In the genomic region with DNA sequence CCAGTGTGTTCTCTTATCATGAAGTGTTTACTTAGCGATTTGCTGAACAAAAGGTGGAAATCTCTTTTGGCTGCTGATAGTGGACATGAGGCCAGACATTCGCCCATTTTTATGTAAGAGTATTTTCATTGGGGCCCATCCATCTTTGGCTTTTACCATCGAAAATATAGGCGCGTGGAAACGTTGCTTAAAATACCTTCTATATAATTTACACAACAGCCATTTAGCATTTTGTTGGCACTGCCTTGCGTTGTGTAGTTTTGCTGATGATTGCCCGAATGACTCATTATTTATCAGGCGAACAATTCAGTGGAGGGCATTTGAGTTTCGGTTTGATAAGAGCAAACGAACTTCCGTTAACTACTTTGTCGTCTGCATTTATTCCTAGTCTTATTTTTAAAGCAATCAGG, we compare ENCODE assay signal across 1 fruit fly cellular context.
TF ChIP-seq lines count a peak whose summit lies in the region.

No protein-coding gene starts in this region.

TF ChIP-seq in whole organism, embryonic, 481 proteins besides CTCF, POLR2A, EP300 and RAD21 (continued from another document):
- TF ChIP-seq insv (GFP tag; optimal IDR thresholded peaks at IDR 0.05; lab: Kevin White, UChicago) (no peak), CG14014 (GFP tag; IDR thresholded peaks at IDR 0.05; lab: Robert Waterston, UW) (peak; percentile 54), kay (GFP tag; optimal IDR thresholded peaks at IDR 0.05; lab: Kevin White, UChicago) (peak; percentile 38), CG18011 (GFP tag; optimal IDR thresholded peaks at IDR 0.05; lab: Kevin White, UChicago) (peak; percentile 52), run (tag; optimal IDR thresholded peaks at IDR 0.05; lab: Kevin White, UChicago) (no peak), CG1832 (GFP tag; optimal IDR thresholded peaks at IDR 0.05; lab: Kevin White, UChicago) (no peak), sna (GFP tag; IDR thresholded peaks at IDR 0.05; lab: Robert Waterston, UW; ENCODE audit: partially characterized antibody) (no peak), ATbp (GFP tag; optimal IDR thresholded peaks at IDR 0.05; lab: Kevin White, UChicago) (no peak), Fer2 (tag; optimal IDR thresholded peaks at IDR 0.05; lab: Kevin White, UChicago) (no peak), CG1647 (GFP tag; optimal IDR thresholded peaks at IDR 0.05; lab: Kevin White, UChicago) (no peak), BEAF-32 (GFP tag; optimal IDR thresholded peaks at IDR 0.05; lab: Kevin White, UChicago) (no peak), tgo (GFP tag; IDR thresholded peaks at IDR 0.05; lab: Robert Waterston, UW) (no peak), Opbp (GFP tag; IDR thresholded peaks at IDR 0.05; lab: Robert Waterston, UW; ENCODE audit: partially characterized antibody) (no peak), Med (GFP tag; lab: Kevin White, UChicago) (peak; percentile 87), Dref (GFP tag; IDR thresholded peaks at IDR 0.05; lab: Robert Waterston, UW) (no peak), dmrt99B (tag; optimal IDR thresholded peaks at IDR 0.05; lab: Kevin White, UChicago) (peak; percentile 53), CG17568 (GFP tag; optimal IDR thresholded peaks at IDR 0.05; lab: Kevin White, UChicago) (peak; percentile 50), CG15011 (GFP tag; optimal IDR thresholded peaks at IDR 0.05; lab: Kevin White, UChicago) (no peak), CG33213 (GFP tag; optimal IDR thresholded peaks at IDR 0.05; lab: Kevin White, UChicago) (no peak), CG3995 (GFP tag; optimal IDR thresholded peaks at IDR 0.05; lab: Kevin White, UChicago) (no peak), nerfin-1 (tag; optimal IDR thresholded peaks at IDR 0.05; lab: Kevin White, UChicago) (no peak), trh (GFP tag; optimal IDR thresholded peaks at IDR 0.05; lab: Kevin White, UChicago) (no peak), gcm (GFP tag; optimal IDR thresholded peaks at IDR 0.05; lab: Kevin White, UChicago) (no peak), nmo (GFP tag; optimal IDR thresholded peaks at IDR 0.05; lab: Kevin White, UChicago) (no peak), Stat92E (GFP tag; optimal IDR thresholded peaks at IDR 0.05; lab: Kevin White, UChicago) (no peak), Scr (GFP tag; IDR thresholded peaks at IDR 0.05; lab: Robert Waterston, UW; ENCODE audit: partially characterized antibody) (no peak), HmgZ (tag; optimal IDR thresholded peaks at IDR 0.05; lab: Kevin White, UChicago) (peak; percentile 84), ftz-f1 (GFP tag; optimal IDR thresholded peaks at IDR 0.05; lab: Kevin White, UChicago) (no peak), CHES-1-like (GFP tag; optimal IDR thresholded peaks at IDR 0.05; lab: Kevin White, UChicago) (peak; percentile 45), CG17328 (GFP tag; IDR thresholded peaks at IDR 0.05; lab: Robert Waterston, UW) (peak; percentile 52), CG3838 (GFP tag; optimal IDR thresholded peaks at IDR 0.05; lab: Kevin White, UChicago) (no peak), Abd-B (GFP tag; optimal IDR thresholded peaks at IDR 0.05; lab: Kevin White, UChicago) (no peak), Fer3 (tag; optimal IDR thresholded peaks at IDR 0.05; lab: Kevin White, UChicago) (peak; percentile 29), sens (GFP tag; lab: Kevin White, UChicago) (peak; percentile 51), CG16813 (GFP tag; IDR thresholded peaks at IDR 0.05; lab: Robert Waterston, UW; ENCODE audit: partially characterized antibody) (no peak), CG13775 (GFP tag; optimal IDR thresholded peaks at IDR 0.05; lab: Kevin White, UChicago) (peak; percentile 30), E2f1 (GFP tag; IDR thresholded peaks at IDR 0.05; lab: Robert Waterston, UW) (peak; percentile 20; the same call in 1 of the 2 replicates), CG15696 (tag; optimal IDR thresholded peaks at IDR 0.05; lab: Kevin White, UChicago) (no peak), CG12219 (GFP tag; optimal IDR thresholded peaks at IDR 0.05; lab: Kevin White, UChicago) (peak; percentile 38), inv (GFP tag; IDR thresholded peaks at IDR 0.05; lab: Robert Waterston, UW; ENCODE audit: partially characterized antibody) (no peak), slbo (GFP tag; IDR thresholded peaks at IDR 0.05; lab: Robert Waterston, UW) (peak; percentile 66), Myb (GFP tag; optimal IDR thresholded peaks at IDR 0.05; lab: Kevin White, UChicago) (peak; percentile 31), Jarid2 (GFP tag; optimal IDR thresholded peaks at IDR 0.05; lab: Kevin White, UChicago) (no peak), kni (GFP tag; optimal IDR thresholded peaks at IDR 0.05; lab: Kevin White, UChicago) (no peak), pzg (GFP tag; optimal IDR thresholded peaks at IDR 0.05; lab: Kevin White, UChicago) (no peak), grau (tag; optimal IDR thresholded peaks at IDR 0.05; lab: Kevin White, UChicago) (peak; percentile 61), Dbx (GFP tag; IDR thresholded peaks at IDR 0.05; lab: Robert Waterston, UW) (0 out of 3 replicates have a peak, but pooled peaks have one; percentile 52), lilli (GFP tag; optimal IDR thresholded peaks at IDR 0.05; lab: Kevin White, UChicago) (peak; percentile 71), CG13287 (GFP tag; IDR thresholded peaks at IDR 0.05; lab: Robert Waterston, UW; ENCODE audit: partially characterized antibody) (no peak), dati (GFP tag; IDR thresholded peaks at IDR 0.05; lab: Robert Waterston, UW) (no peak), lola (GFP tag; optimal IDR thresholded peaks at IDR 0.05; lab: Kevin White, UChicago) (no peak), pros (GFP tag; optimal IDR thresholded peaks at IDR 0.05; lab: Kevin White, UChicago) (no peak), HLH54F (GFP tag; optimal IDR thresholded peaks at IDR 0.05; lab: Kevin White, UChicago) (peak; percentile 59), CG10366 (GFP tag; IDR thresholded peaks at IDR 0.05; lab: Robert Waterston, UW) (0 out of 2 replicates have a peak, but pooled peaks have one; percentile 41), CG14667 (GFP tag; IDR thresholded peaks at IDR 0.05; lab: Robert Waterston, UW) (no peak), CG11093 (GFP tag; IDR thresholded peaks at IDR 0.05; lab: Robert Waterston, UW) (no peak), CoRest (tag; optimal IDR thresholded peaks at IDR 0.05; lab: Kevin White, UChicago) (peak; percentile 33)
